Fruit fly (Drosophila melanogaster): ENCODE measurements around the gene inaF-C.

The inaF-C gene

dm6 chrX:11714529-11715262, 16.9 kb downstream of the inaF-C start (continued):
- TF ChIP-seq Dfd (GFP tag; optimal IDR thresholded peaks at IDR 0.05) = no peak
- TF ChIP-seq CG9215 (GFP tag; IDR thresholded peaks at IDR 0.05) = peak; percentile 69
- TF ChIP-seq CG14710 (tag; optimal IDR thresholded peaks at IDR 0.05) = peak; percentile 27
- no peak for TF ChIP-seq CG3995 (GFP tag; optimal IDR thresholded peaks at IDR 0.05)
- TF ChIP-seq zen (tag; optimal IDR thresholded peaks at IDR 0.05) = no peak
- peak; percentile 29 for TF ChIP-seq D (optimal IDR thresholded peaks at IDR 0.05)
- peak; percentile 0 for TF ChIP-seq D (GFP tag; optimal IDR thresholded peaks at IDR 0.05)
- no peak for TF ChIP-seq gfzf (GFP tag; optimal IDR thresholded peaks at IDR 0.05)
- peak; percentile 98 for TF ChIP-seq CG17385 (GFP tag; optimal IDR thresholded peaks at IDR 0.05)
- TF ChIP-seq chinmo (GFP tag; IDR thresholded peaks at IDR 0.05; ENCODE audit: partially characterized antibody) = 0 out of 4 replicates have a peak, but pooled peaks have one; percentile 65
- TF ChIP-seq lov (optimal IDR thresholded peaks at IDR 0.05) = no peak
- TF ChIP-seq lov (GFP tag; IDR thresholded peaks at IDR 0.05) = peak; percentile 60; the same call in 2 of the 3 replicates
- no peak for TF ChIP-seq HLH4C (GFP tag; IDR thresholded peaks at IDR 0.05; ENCODE audit: partially characterized antibody)
- no peak for TF ChIP-seq eve (GFP tag; optimal IDR thresholded peaks at IDR 0.05)
- TF ChIP-seq HHEX (GFP tag; optimal IDR thresholded peaks at IDR 0.05) = peak; percentile 70
- TF ChIP-seq tup (GFP tag; optimal IDR thresholded peaks at IDR 0.05) = no peak
- TF ChIP-seq Dip3 (GFP tag; optimal IDR thresholded peaks at IDR 0.05) = peak; percentile 61
- peak; percentile 60 for TF ChIP-seq CG13894 (tag; optimal IDR thresholded peaks at IDR 0.05)
- peak; percentile 71; the same call in 2 of the 3 replicates for TF ChIP-seq ken (GFP tag; IDR thresholded peaks at IDR 0.05)
- peak; percentile 68 for TF ChIP-seq CG3847 (GFP tag; IDR thresholded peaks at IDR 0.05)
- TF ChIP-seq CG2889 (GFP tag; IDR thresholded peaks at IDR 0.05) = 0 out of 3 replicates have a peak, but pooled peaks have one; percentile 23
- peak; percentile 46 for TF ChIP-seq emc (GFP tag; optimal IDR thresholded peaks at IDR 0.05)
- TF ChIP-seq CG6654 (GFP tag; optimal IDR thresholded peaks at IDR 0.05) = peak; percentile 9
- peak; percentile 49; the same call in 1 of the 2 replicates for TF ChIP-seq Rx (GFP tag; IDR thresholded peaks at IDR 0.05)
- TF ChIP-seq Doc3 (GFP tag; IDR thresholded peaks at IDR 0.05; ENCODE audit: partially characterized antibody) = no peak
- peak; percentile 64 for TF ChIP-seq CG13424 (tag; optimal IDR thresholded peaks at IDR 0.05)
- TF ChIP-seq CG1529 (GFP tag; optimal IDR thresholded peaks at IDR 0.05) = peak; percentile 38
- peak; percentile 55 for TF ChIP-seq CG10321 (GFP tag; IDR thresholded peaks at IDR 0.05)
- TF ChIP-seq Hmx (GFP tag; optimal IDR thresholded peaks at IDR 0.05) = no peak
- TF ChIP-seq CG4707 (GFP tag; optimal IDR thresholded peaks at IDR 0.05) = peak; percentile 32
- TF ChIP-seq CG12942 (GFP tag; optimal IDR thresholded peaks at IDR 0.05) = peak; percentile 8
- peak; percentile 26 for TF ChIP-seq run (tag; optimal IDR thresholded peaks at IDR 0.05)
- TF ChIP-seq Bgb (GFP tag; IDR thresholded peaks at IDR 0.05; ENCODE audit: partially characterized antibody) = no peak
- 0 out of 2 replicates have a peak, but pooled peaks have one; percentile 10 for TF ChIP-seq CG2129 (GFP tag; IDR thresholded peaks at IDR 0.05; ENCODE audit: partially characterized antibody)
- peak; percentile 44 for TF ChIP-seq gro (GFP tag; optimal IDR thresholded peaks at IDR 0.05)
- TF ChIP-seq dpn (GFP tag; optimal IDR thresholded peaks at IDR 0.05) = peak; percentile 37 to 49
- TF ChIP-seq CG34376 (GFP tag; optimal IDR thresholded peaks at IDR 0.05) = peak; percentile 31
- TF ChIP-seq mam (GFP tag; optimal IDR thresholded peaks at IDR 0.05) = peak; percentile 48
- peak; percentile 81 for TF ChIP-seq Atf6 (GFP tag; IDR thresholded peaks at IDR 0.05)
- TF ChIP-seq CG10431 (GFP tag; optimal IDR thresholded peaks at IDR 0.05) = peak; percentile 8
- peak; percentile 78 for TF ChIP-seq Dbx (GFP tag; IDR thresholded peaks at IDR 0.05)
- TF ChIP-seq Blimp-1 (GFP tag; optimal IDR thresholded peaks at IDR 0.05) = peak; percentile 40
- TF ChIP-seq bbx (GFP tag; IDR thresholded peaks at IDR 0.05; ENCODE audit: partially characterized antibody) = peak; percentile 35; the same call in 1 of the 2 replicates
- peak; percentile 39 for TF ChIP-seq CG4328 (GFP tag; optimal IDR thresholded peaks at IDR 0.05)
- no peak for TF ChIP-seq fd64A (GFP tag; optimal IDR thresholded peaks at IDR 0.05)
- peak; percentile 68 for TF ChIP-seq PHDP (tag; optimal IDR thresholded peaks at IDR 0.05)
- peak; percentile 37 for TF ChIP-seq MESR4 (GFP tag; optimal IDR thresholded peaks at IDR 0.05)
- peak; percentile 44 for TF ChIP-seq CG1792 (GFP tag; optimal IDR thresholded peaks at IDR 0.05)
